Fruit fly (Drosophila melanogaster): Measurements from ENCODE around the gene Eip74EF.

The Eip74EF gene

DNA sequence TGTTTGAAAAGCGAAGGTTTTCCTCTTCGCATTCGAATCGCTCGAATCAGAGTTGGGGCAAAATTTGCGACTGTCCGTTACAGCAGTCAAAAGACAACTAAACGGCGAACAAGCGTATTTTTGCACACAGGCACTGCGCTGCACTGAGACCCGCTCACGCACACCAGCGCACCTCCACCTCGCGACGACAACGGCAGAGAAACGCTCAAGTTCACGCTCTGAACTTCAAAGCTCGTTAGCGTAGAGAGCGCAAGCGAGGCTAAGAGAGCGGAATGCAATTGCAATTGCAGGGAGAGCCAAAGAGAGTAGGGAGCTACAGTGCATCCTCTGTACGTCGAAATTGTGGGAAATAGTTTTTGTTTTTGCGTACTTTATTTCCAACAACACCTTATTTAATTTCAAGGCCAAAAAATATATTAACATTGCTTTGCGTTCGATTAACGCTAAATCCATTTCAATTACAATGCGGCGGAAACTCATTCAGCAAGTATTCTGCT is at the start of gene Eip74EF:
Eip74EF (minus strand) TSS at position 117 of the 497 bp plus-strand sequence.
- peak; percentile 76 for TF ChIP-seq CG17801 (GFP tag; optimal IDR thresholded peaks at IDR 0.05; ENCODE audit: partially characterized antibody)

dm6 chr3L:17668386-17668944 is 49.3 kb upstream of the Eip74EF start:
- no peak for TF ChIP-seq CG17801 (GFP tag; optimal IDR thresholded peaks at IDR 0.05; ENCODE audit: partially characterized antibody)

dm6 chr3L:17667642-17668362 is 48.7 kb upstream of the Eip74EF start:
- TF ChIP-seq CG17801 (GFP tag; optimal IDR thresholded peaks at IDR 0.05; ENCODE audit: partially characterized antibody) = no peak

DNA sequence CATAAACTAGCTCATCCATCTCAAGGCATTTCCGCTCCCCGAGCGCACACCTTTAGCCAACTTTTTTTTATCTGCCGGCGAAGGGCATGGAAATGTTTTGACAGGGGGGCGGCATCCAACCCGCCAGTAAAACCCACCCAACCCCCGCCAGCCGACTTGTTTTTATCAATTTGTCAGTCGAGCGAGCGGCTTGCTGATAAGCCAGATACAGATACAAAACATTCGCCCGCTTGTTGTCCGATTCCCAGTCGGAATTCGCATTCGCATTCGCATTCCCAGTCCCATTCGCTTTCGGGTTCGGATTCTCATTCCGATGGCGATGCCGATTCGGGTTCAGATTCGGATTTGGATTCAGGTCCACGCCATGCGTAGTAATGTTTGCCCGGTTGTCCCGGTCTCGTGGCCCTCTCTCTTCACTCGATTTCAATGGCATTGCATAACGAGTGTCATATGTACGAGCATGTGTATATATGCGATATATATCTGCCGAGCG is 46.0 kb upstream of the Eip74EF start:
- no peak for TF ChIP-seq CG17801 (GFP tag; optimal IDR thresholded peaks at IDR 0.05; ENCODE audit: partially characterized antibody)

DNA sequence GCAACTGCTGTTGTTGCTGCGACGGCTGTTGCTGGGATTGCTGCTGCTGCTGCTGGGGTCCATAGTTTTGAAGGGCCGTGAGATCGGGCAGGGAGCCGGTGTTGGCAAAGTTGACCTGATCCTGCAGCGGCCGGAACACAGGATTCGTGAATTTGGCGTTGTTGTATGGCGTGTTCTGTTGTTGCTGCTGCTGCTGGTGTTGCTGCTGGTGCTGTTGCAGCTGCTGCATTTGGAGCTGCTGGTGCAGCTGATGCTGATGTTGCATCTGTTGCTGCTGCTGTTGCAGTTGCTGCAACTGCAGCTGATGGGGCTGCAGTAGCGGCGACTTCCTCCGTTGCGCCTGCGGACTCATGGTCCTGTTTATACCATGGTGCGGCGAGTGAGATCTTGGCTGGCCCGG is 44.5 kb upstream of the Eip74EF start:
- TF ChIP-seq CG17801 (GFP tag; optimal IDR thresholded peaks at IDR 0.05; ENCODE audit: partially characterized antibody) = no peak

dm6 chr3L:17659268-17659589 is 40.1 kb upstream of the Eip74EF start:
- TF ChIP-seq CG17801 (GFP tag; optimal IDR thresholded peaks at IDR 0.05; ENCODE audit: partially characterized antibody) = no peak

DNA sequence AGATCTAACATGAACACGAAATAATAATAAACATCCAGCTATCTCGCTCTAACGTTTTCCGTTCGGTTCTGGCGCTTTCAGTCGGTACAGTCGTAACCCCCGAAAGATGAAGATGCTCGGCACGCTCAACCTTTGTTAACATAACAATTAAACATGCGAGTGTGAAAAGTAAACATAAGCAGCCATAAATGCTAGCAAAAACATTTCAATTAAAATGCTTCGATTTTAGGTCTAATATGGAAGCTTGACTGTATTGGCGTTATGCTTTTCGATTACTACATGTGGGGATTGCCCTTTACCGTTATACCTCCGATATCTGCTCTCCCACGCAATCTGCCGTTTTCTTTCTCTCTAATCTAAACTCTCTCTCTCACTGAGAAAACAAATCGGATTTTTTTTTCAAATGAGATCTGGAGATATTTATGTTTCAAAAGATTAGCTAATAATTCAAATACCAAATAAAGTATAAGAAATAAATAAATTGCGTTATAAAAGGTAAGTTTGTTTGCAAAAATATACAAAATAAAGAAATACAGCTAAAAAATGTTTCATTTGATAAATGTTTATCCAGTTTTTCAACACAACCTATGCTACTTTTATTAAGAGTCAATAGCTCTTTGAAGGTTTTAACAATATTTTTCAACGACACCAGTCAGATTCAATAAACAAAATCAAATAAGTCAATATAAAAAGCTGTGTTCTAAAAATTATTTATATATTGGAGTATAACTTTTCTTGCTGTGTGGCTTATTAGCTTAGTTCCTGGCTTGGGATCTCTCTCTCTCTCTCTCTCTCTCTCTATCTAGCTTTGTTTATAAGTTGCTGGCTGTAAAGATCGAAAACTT is 39.5 kb upstream of the Eip74EF start:
- peak; percentile 87 for TF ChIP-seq CG17801 (GFP tag; optimal IDR thresholded peaks at IDR 0.05; ENCODE audit: partially characterized antibody)

dm6 chr3L:17657728-17658379 is 38.7 kb upstream of the Eip74EF start:
- TF ChIP-seq CG17801 (GFP tag; optimal IDR thresholded peaks at IDR 0.05; ENCODE audit: partially characterized antibody) = peak; percentile 17

- TF ChIP-seq CG17801 (GFP tag; optimal IDR thresholded peaks at IDR 0.05; ENCODE audit: partially characterized antibody) = no peak
These were observed 37.7 kb upstream of the Eip74EF start for dm6 chr3L:17656716-17657395.

DNA sequence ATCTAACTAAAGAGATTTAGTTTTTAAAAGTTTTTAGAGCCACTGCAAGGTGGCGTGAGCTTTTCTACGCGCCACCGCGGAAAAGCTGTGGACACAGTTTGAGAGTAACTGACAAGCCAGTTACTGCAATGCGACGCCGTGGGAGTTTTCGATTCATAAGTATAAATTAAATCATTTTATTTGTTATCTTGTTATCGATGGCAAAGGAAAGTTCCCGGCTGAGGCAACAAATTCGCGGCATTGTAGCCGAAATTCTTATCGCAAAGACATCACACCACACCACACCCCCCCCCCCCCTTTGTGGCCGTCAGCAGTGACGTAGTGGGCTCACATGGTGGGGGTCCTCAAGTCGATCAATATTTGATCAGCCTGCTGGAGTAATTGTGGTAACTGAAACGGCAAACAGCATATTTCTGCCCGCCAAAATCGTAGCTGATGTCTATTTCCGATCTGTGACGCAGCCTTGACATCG is 36.7 kb upstream of the Eip74EF start:
- TF ChIP-seq CG17801 (GFP tag; optimal IDR thresholded peaks at IDR 0.05; ENCODE audit: partially characterized antibody) = no peak

- no peak for TF ChIP-seq CG17801 (GFP tag; optimal IDR thresholded peaks at IDR 0.05; ENCODE audit: partially characterized antibody)
These were observed 35.5 kb upstream of the Eip74EF start for dm6 chr3L:17654668-17655050.

DNA sequence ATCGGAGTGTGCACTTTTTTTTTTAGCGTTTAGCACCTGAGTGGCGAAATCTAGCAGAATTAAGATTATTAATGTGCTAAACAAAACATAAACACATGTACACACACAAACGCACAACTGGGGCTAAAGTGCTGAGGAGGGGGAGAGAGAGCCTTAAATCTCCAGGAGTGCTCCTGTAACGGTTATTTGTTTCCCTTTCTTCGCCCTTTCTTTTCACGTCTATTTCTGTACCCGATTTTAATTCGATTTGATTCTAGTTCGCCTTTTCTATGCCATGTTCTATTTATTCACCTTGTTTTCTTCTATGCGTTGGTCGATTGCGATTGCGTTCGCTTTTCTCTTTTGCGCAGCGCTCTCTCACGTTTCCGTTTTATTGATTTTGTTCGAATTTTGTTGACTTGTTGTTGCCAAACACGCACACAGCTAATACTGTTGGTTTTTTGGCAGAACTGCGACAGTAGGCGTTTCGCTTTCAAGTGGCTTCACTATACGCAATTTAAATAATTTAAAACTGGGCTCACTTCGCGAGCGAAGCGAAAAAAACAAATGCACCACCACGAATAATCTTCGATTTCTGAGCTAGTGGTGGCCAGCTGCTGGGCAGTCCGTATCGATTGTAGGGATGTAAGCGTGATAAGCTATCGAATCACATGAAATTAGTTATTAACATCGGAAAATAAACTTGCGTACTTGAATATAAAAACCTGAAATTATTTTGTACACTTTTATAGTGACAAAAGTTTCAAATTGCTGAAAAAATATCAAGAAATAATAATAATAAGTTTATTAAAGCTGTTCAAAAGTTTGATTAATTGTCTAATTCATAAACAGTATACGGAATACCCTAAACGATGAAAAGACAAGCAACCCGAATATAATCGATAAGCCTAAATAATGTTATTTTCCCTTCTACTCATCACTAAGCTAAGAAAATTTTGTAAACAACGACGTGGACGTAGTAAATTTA is 34.9 kb upstream of the Eip74EF start, which contains the start of the genes Krn, Ndfip and CG7484:
Krn (minus strand) TSS at position 580 of the 967 bp plus-strand sequence.
Ndfip (minus strand) TSS at position 580 of the 967 bp plus-strand sequence.
CG7484 (plus strand) TSS at position 917 of the 967 bp plus-strand sequence.
- TF ChIP-seq CG17801 (GFP tag; optimal IDR thresholded peaks at IDR 0.05; ENCODE audit: partially characterized antibody) = peak; percentile 93

Data from ovary, adult (tissue).